Worm (Caenorhabditis elegans) whole organism, L4 larva: Measurements from ENCODE around the gene srlf-31.

Experiments used
- D1046.2 ChIP-seq: fragments of 200-800 bp; sonication (Bioruptor generic); IDR thresholded peaks from 2 replicates; pipeline ENCODE4 v1.3.6; 2022; ENCODE audit warnings: missing genetic modification characterization, missing compliant biosample characterization
- F26F4.8 ChIP-seq: fragments of 200-800 bp; sonication (Bioruptor generic); conservative IDR thresholded peaks from 2 replicates; pipeline ENCODE4 v1.3.6; 2022; ENCODE audit warnings: missing genetic modification characterization, missing compliant biosample characterization
- F49E8.2 ChIP-seq: sonication (generic microtip); optimal IDR thresholded peaks from 2 replicates; lab custom pipeline; 2016; ENCODE audit warnings: missing compliant biosample characterization, mild to moderate bottlenecking, missing genetic modification characterization, borderline replicate concordance
- Y5F2A.4 ChIP-seq: fragments of 200-800 bp; sonication (Bioruptor generic); optimal IDR thresholded peaks from 2 replicates; lab custom pipeline; 2018; ENCODE audit warnings: mild to moderate bottlenecking, missing genetic modification characterization, missing compliant biosample characterization
- ZK337.2 ChIP-seq: fragments of 200-800 bp; sonication (Bioruptor generic); IDR thresholded peaks from 2 replicates; pipeline ENCODE4 v1.3.6; 2022; ENCODE audit warnings: missing genetic modification reagents, missing genetic modification characterization, missing compliant biosample characterization
- aha-1 ChIP-seq: fragments of 150-350 bp; peaks from one replicate; lab custom pipeline; 2014; ENCODE audit warnings: missing biosample characterization, missing genetic modification characterization
- attf-4 ChIP-seq: sonication (generic microtip); optimal IDR thresholded peaks from 3 replicates; lab custom pipeline; 2017; ENCODE audit warnings: missing biosample characterization, missing genetic modification characterization
- ceh-44 ChIP-seq: fragments of 200-800 bp; sonication (Bioruptor generic); IDR thresholded peaks from 2 replicates; pipeline ENCODE4 v1.3.6; 2022; ENCODE audit warnings: missing genetic modification reagents, missing genetic modification characterization, missing compliant biosample characterization
- ceh-62 ChIP-seq: sonication (generic microtip); optimal IDR thresholded peaks from 2 replicates; lab custom pipeline; 2017; ENCODE audit warnings: missing biosample characterization, missing genetic modification characterization
- ces-1 ChIP-seq: fragments of 150-350 bp; sonication (generic microtip); optimal IDR thresholded peaks from 4 replicates; lab custom pipeline; 2014; ENCODE audit warnings: missing biosample characterization, missing genetic modification reagents, missing genetic modification characterization
- daf-16 ChIP-seq, 3 experiments: sonication (generic microtip); optimal IDR thresholded peaks; 2 replicates each; lab custom pipeline; 2016 to 2017; ENCODE audit warnings: missing genetic modification characterization in 3 of 3, missing genetic modification reagents in 3 of 3, mild to moderate bottlenecking in 2 of 3, missing compliant biosample characterization in 2 of 3, missing biosample characterization in 1 of 3, moderate library complexity in 1 of 3
- daf-19 ChIP-seq: fragments of 200-800 bp; sonication (Bioruptor generic); conservative IDR thresholded peaks from 2 replicates; pipeline ENCODE4 v1.3.6; 2022; ENCODE audit warnings: missing genetic modification characterization, missing compliant biosample characterization
- dmd-6 ChIP-seq: fragments of 200-800 bp; sonication (Bioruptor generic); IDR thresholded peaks from 2 replicates; pipeline ENCODE4 v1.3.6; 2022; ENCODE audit warnings: missing genetic modification reagents, missing genetic modification characterization, missing compliant biosample characterization
- dve-1 ChIP-seq: sonication (generic microtip); optimal IDR thresholded peaks from 2 replicates; lab custom pipeline; 2017; ENCODE audit warnings: antibody characterized with exemption, mild to moderate bottlenecking, missing genetic modification characterization, missing compliant biosample characterization; ENCODE audit not compliant: insufficient read depth
- egl-27 ChIP-seq: sonication (generic microtip); optimal IDR thresholded peaks from 3 replicates; lab custom pipeline; 2017; ENCODE audit warnings: missing biosample characterization, missing genetic modification reagents, missing genetic modification characterization
- fkh-10 ChIP-seq: fragments of 150-350 bp; optimal IDR thresholded peaks from 2 replicates; lab custom pipeline; 2014; ENCODE audit warnings: missing biosample characterization, missing genetic modification reagents, missing genetic modification characterization
- hmg-1.1 ChIP-seq: fragments of 200-800 bp; sonication (Bioruptor generic); IDR thresholded peaks from 2 replicates; pipeline ENCODE4 v1.3.6; 2022; ENCODE audit warnings: missing genetic modification reagents, missing genetic modification characterization, missing compliant biosample characterization
- lin-1 ChIP-seq: fragments of 200-800 bp; sonication (Bioruptor generic); IDR thresholded peaks from 2 replicates; pipeline ENCODE4 v1.3.6; 2022; ENCODE audit warnings: missing genetic modification reagents, missing genetic modification characterization, missing compliant biosample characterization
- lin-15B ChIP-seq: fragments of 150-350 bp; sonication (generic microtip); optimal IDR thresholded peaks from 3 replicates; lab custom pipeline; 2014; ENCODE audit warnings: missing biosample characterization, missing genetic modification characterization
- lsy-2 ChIP-seq, 2 experiments: fragments of 150-350 bp in 1 of 2; sonication (generic microtip) in 1 of 2; optimal IDR thresholded peaks; 2 replicates each; lab custom pipeline; 2014 to 2017; ENCODE audit warnings: missing biosample characterization in 2 of 2, missing genetic modification characterization in 2 of 2
- madf-5 ChIP-seq, 2 experiments: fragments of 200-800 bp; sonication (Bioruptor generic); IDR thresholded peaks; 2 replicates each; pipeline ENCODE4 v1.3.6; 2022; ENCODE audit warnings: missing compliant biosample characterization in 2 of 2, missing genetic modification characterization in 2 of 2
- mdl-1 ChIP-seq, 2 experiments: fragments of 150-350 bp in 1 of 2; sonication (generic microtip) in 1 of 2; optimal IDR thresholded peaks; 2 replicates each; lab custom pipeline; 2014 to 2017; ENCODE audit warnings: missing biosample characterization in 2 of 2, missing genetic modification characterization in 2 of 2
- mep-1 ChIP-seq: fragments of 150-350 bp; sonication (generic microtip); optimal IDR thresholded peaks from 3 replicates; lab custom pipeline; 2014; ENCODE audit warnings: missing biosample characterization, missing genetic modification characterization
- mes-2 ChIP-seq: sonication (generic microtip); optimal IDR thresholded peaks from 2 replicates; lab custom pipeline; 2016; ENCODE audit warnings: missing genotype, mild to moderate bottlenecking, missing genetic modification characterization, missing compliant biosample characterization; ENCODE audit not compliant: poor library complexity, severe bottlenecking
- mxl-2 ChIP-seq: fragments of 200-800 bp; sonication (Bioruptor generic); conservative IDR thresholded peaks from 2 replicates; pipeline ENCODE4 v1.3.6; 2022; ENCODE audit warnings: missing genetic modification reagents, missing genetic modification characterization, missing compliant biosample characterization
- mxl-3 ChIP-seq: fragments of 200-800 bp; sonication (Bioruptor generic); optimal IDR thresholded peaks from 2 replicates; lab custom pipeline; 2018; ENCODE audit warnings: mild to moderate bottlenecking, missing genetic modification characterization, missing compliant biosample characterization
- nhr-25 ChIP-seq: sonication (generic microtip); optimal IDR thresholded peaks from 2 replicates; lab custom pipeline; 2017; ENCODE audit warnings: missing genetic modification characterization, mild to moderate bottlenecking, missing compliant biosample characterization, antibody characterized with exemption, moderate library complexity, borderline replicate concordance; ENCODE audit not compliant: insufficient read depth
- nhr-41 ChIP-seq: fragments of 200-800 bp; sonication (Bioruptor generic); IDR thresholded peaks from 2 replicates; pipeline ENCODE4 v1.3.6; 2022; ENCODE audit warnings: missing genetic modification reagents, missing genetic modification characterization, missing compliant biosample characterization
- nhr-42 ChIP-seq: fragments of 200-800 bp; sonication (Bioruptor generic); IDR thresholded peaks from 2 replicates; pipeline ENCODE4 v1.3.6; 2022; ENCODE audit warnings: missing genetic modification characterization, missing compliant biosample characterization
- nhr-6 ChIP-seq: fragments of 150-350 bp; optimal IDR thresholded peaks from 2 replicates; lab custom pipeline; 2014; ENCODE audit warnings: missing biosample characterization, missing genetic modification characterization
- nhr-77 ChIP-seq: fragments of 150-350 bp; optimal IDR thresholded peaks from 2 replicates; lab custom pipeline; 2014; ENCODE audit warnings: missing biosample characterization, missing genetic modification characterization
- rbr-2 ChIP-seq: sonication (generic microtip); optimal IDR thresholded peaks from 2 replicates; lab custom pipeline; 2016; ENCODE audit warnings: missing genotype, missing genetic modification characterization, missing compliant biosample characterization
- set-16 ChIP-seq: fragments of 200-800 bp; sonication (Bioruptor generic); IDR thresholded peaks from 2 replicates; pipeline ENCODE4 v1.3.6; 2022; ENCODE audit warnings: missing genetic modification reagents, missing genetic modification characterization, missing compliant biosample characterization
- snpc-4 ChIP-seq: fragments of 150-350 bp; optimal IDR thresholded peaks from 2 replicates; lab custom pipeline; 2014; ENCODE audit warnings: missing biosample characterization, missing genetic modification characterization
- spr-3 ChIP-seq: fragments of 200-800 bp; sonication (Bioruptor generic); optimal IDR thresholded peaks from 2 replicates; lab custom pipeline; 2018; ENCODE audit warnings: mild to moderate bottlenecking, missing genetic modification characterization, missing compliant biosample characterization
- tra-1 ChIP-seq: fragments of 200-800 bp; sonication (Bioruptor generic); IDR thresholded peaks from 2 replicates; pipeline ENCODE4 v1.3.6; 2022; ENCODE audit warnings: missing genetic modification reagents, missing genetic modification characterization, missing compliant biosample characterization
- unc-130 ChIP-seq: sonication (generic microtip); optimal IDR thresholded peaks from 2 replicates; lab custom pipeline; 2016; ENCODE audit warnings: missing genetic modification reagents, missing genetic modification characterization, missing compliant biosample characterization
- unc-62 ChIP-seq, 3 experiments: fragments of 150-350 bp in 1 of 3; sonication (generic microtip); optimal IDR thresholded peaks in 2 of 3; peaks in 1 of 3; 1 replicate in 1 of 3; 2 replicates in 2 of 3; lab custom pipeline; 2014 to 2017; ENCODE audit warnings: missing biosample characterization in 3 of 3, missing genetic modification characterization in 3 of 3, missing genetic modification reagents in 3 of 3, missing genotype in 1 of 3
- zfp-3 ChIP-seq: fragments of 200-800 bp; sonication (Bioruptor generic); conservative IDR thresholded peaks from 2 replicates; pipeline ENCODE4 v1.3.6; 2022; ENCODE audit warnings: missing genetic modification reagents, missing genetic modification characterization, missing compliant biosample characterization
- ztf-11 ChIP-seq: fragments of 150-350 bp; optimal IDR thresholded peaks from 2 replicates; lab custom pipeline; 2014; ENCODE audit warnings: missing biosample characterization, missing genetic modification characterization

srlf-31 gene

DNA sequence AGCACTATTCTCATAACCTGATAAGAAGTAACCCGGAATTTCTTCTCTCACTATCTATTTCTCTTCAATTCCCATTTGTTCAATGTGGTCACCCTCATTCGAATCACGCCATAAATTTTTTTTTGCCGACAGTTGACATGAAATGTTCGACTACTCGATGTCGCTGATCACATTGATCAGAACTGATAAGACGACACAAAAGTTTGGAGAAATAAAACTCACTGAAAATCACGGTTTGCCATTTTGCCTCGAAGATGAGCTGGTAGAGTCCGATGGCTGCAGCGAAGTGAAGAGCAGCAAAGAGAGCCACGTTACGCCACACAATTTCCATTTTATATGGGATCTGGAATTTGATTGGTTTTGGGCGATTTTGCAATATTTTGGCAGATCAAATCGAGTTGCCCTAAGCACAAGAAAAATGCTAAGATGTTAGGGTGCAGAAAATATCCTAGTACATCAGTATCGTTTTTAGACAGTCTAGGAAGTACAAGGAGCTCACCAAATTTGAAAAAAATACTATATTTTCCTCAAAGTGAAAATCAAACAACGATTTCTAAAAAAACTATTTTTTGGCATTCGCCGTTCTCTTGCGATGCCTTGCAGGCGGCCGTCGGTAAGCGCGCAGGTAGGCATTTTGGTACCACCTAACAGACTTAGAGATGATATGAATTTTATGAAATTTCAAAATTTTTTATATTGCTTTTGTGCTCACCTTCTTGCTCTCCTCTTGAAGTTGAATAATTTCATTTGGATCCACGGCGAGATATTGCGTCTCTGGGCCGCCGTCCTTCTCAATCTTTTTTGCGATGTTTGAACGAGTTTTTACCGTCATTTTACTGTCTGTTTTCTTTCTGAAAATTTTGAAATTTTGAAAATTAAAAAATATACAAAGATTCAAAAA is 7.9 kb downstream of the srlf-31 start, which contains the start of gene fat-6 (continued):
- TF ChIP-seq dve-1 (tag; lab: Kevin White, UChicago), result peak; percentile 55
- 0 out of 2 replicates have a peak, but pooled peaks have one; percentile 14 for TF ChIP-seq D1046.2
- TF ChIP-seq dmd-6 (GFP tag; lab: Robert Waterston, UW), result peak; percentile 26; the same call in 1 of the 2 replicates
- peak; percentile 9; the same call in 1 of the 2 replicates for TF ChIP-seq ZK337.2
- no peak for TF ChIP-seq ceh-62
- TF ChIP-seq daf-19 (GFP tag; lab: Robert Waterston, UW), result peak; percentile 44; the same call in 1 of the 2 replicates
- peak; percentile 11 for TF ChIP-seq rbr-2 (tag; lab: Kevin White, UChicago)
- TF ChIP-seq snpc-4 (tag; lab: Kevin White, UChicago), result no peak
- peak in 1 of 2 experiments; percentile 18 for TF ChIP-seq lsy-2 (tag; optimal IDR thresholded peaks at IDR 0.05; lab: Kevin White, UChicago)
- peak; percentile 81 for TF ChIP-seq nhr-77
- peak; percentile 66 for TF ChIP-seq aha-1
- TF ChIP-seq mxl-3 (GFP tag; lab: Kevin White, UChicago), result peak; percentile 16
- TF ChIP-seq madf-5 (GFP tag; IDR thresholded peaks at IDR 0.05; lab: Robert Waterston, UW), result 0 out of 4 replicates have a peak, but pooled peaks of 1 of the 2 experiments have one; percentile 51

DNA sequence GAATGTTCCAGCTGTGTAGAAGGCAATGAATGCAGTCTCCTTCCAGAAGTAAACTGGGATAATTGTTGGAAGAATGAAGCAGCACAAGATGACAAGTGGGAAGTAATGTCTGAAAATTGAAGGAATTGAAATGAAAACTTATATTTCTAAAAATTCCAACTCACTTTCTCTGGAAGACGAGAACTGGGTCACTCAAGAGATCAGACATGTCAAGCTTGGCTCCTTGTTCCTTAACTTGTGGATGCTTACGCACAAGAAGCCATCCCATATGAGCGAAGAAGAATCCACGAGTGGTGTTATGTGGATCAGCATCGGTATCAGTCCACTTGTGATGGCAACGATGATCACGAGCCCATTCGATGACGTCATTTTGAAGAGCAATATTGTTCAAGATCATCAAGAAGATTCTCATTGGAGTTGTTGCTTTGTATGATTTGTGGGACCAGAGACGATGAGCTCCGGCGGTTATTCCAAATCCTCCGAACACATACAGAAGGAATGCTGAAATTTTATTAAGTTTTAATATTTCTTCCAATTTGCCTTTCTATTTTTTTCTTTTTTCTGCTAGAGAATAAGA is 8.6 kb downstream of the srlf-31 start:
- TF ChIP-seq aha-1, result peak; percentile 76
- no peak for TF ChIP-seq set-16 (GFP tag; lab: Robert Waterston, UW)
- TF ChIP-seq F49E8.2 (tag; lab: Kevin White, UChicago), result no peak
- 0 out of 2 replicates have a peak, but pooled peaks have one; percentile 38 for TF ChIP-seq tra-1 (GFP tag; lab: Robert Waterston, UW)
- no peak for TF ChIP-seq ZK337.2
- peak; percentile 85 for TF ChIP-seq zfp-3
- TF ChIP-seq daf-16 (GFP tag; optimal IDR thresholded peaks at IDR 0.05; lab: Kevin White, UChicago), result no peak
- TF ChIP-seq daf-16 (tag; optimal IDR thresholded peaks at IDR 0.05; lab: Kevin White, UChicago), result no peak
- TF ChIP-seq madf-5 (GFP tag; IDR thresholded peaks at IDR 0.05; lab: Robert Waterston, UW), result no peak
- TF ChIP-seq mes-2 (tag; lab: Kevin White, UChicago), result peak; percentile 9
- no peak for TF ChIP-seq unc-130 (GFP tag; lab: Kevin White, UChicago)
- no peak for TF ChIP-seq ceh-44 (GFP tag; lab: Robert Waterston, UW)
- TF ChIP-seq lin-1 (GFP tag; lab: Robert Waterston, UW), result no peak
- no peak for TF ChIP-seq unc-62 (GFP tag; optimal IDR thresholded peaks at IDR 0.05 in 1 of 2; lab: Kevin White, UChicago)
- no peak for TF ChIP-seq unc-62 (tag; optimal IDR thresholded peaks at IDR 0.05; lab: Kevin White, UChicago)
- no peak for TF ChIP-seq mdl-1 (tag; optimal IDR thresholded peaks at IDR 0.05; lab: Kevin White, UChicago)
- no peak for TF ChIP-seq nhr-41 (GFP tag; lab: Robert Waterston, UW)
- TF ChIP-seq ces-1 (GFP tag; lab: Kevin White, UChicago), result no peak
- TF ChIP-seq spr-3 (GFP tag; lab: Kevin White, UChicago), result no peak
- TF ChIP-seq attf-4 (tag; lab: Kevin White, UChicago), result no peak
- TF ChIP-seq mxl-2 (GFP tag; lab: Robert Waterston, UW), result no peak

DNA sequence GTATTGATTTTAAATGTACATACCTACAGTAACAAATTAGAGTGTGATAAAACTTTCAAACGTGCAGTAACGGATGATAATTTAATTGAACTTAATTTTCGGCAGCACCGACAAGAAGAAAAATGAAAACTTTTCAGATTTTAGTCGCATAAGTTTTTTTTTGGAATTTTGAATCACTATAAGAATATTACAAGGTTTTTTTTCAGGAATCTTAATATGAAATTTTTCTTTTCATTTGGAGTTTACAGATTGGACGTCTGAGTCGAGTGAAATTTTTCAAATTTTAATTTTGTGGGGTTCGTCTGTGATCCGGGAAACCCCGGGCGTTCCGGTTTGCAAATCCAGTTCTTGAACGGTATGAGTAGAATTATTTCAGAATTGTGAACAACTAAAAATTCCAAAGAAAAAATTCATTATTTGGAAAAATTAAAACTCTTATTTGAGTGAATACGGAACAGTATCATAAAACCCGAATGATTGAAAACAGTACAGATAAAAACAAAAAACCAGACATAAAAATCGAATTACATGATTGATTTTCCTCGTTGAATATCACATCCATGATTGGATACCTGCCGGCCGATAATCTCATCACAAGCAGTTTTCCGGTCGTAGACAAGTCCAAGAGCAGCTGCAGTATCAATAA is 9.6 kb downstream of the srlf-31 start:
- no peak for TF ChIP-seq tra-1 (GFP tag; lab: Robert Waterston, UW)
- no peak for TF ChIP-seq rbr-2 (tag; lab: Kevin White, UChicago)
- peak; percentile 99 for TF ChIP-seq zfp-3
- no peak for TF ChIP-seq ztf-11
- no peak for TF ChIP-seq lin-15B (tag; lab: Kevin White, UChicago)
- TF ChIP-seq nhr-41 (GFP tag; lab: Robert Waterston, UW), result no peak
- TF ChIP-seq hmg-1.1 (GFP tag; lab: Robert Waterston, UW), result no peak; the same call in 1 of the 2 replicates
- no peak for TF ChIP-seq fkh-10 (GFP tag; lab: Kevin White, UChicago)
- no peak for TF ChIP-seq ZK337.2
- TF ChIP-seq mes-2 (tag; lab: Kevin White, UChicago), result no peak
- peak in 1 of 2 experiments; percentile 27 for TF ChIP-seq lsy-2 (tag; optimal IDR thresholded peaks at IDR 0.05; lab: Kevin White, UChicago)
- no peak for TF ChIP-seq unc-62 (GFP tag; optimal IDR thresholded peaks at IDR 0.05 in 1 of 2; lab: Kevin White, UChicago)
- no peak for TF ChIP-seq unc-62 (tag; optimal IDR thresholded peaks at IDR 0.05; lab: Kevin White, UChicago)
- no peak for TF ChIP-seq Y5F2A.4
- TF ChIP-seq ces-1 (GFP tag; lab: Kevin White, UChicago), result no peak
- TF ChIP-seq nhr-25, result no peak
- TF ChIP-seq mep-1 (tag; lab: Kevin White, UChicago), result peak; percentile 42
- no peak for TF ChIP-seq nhr-6
- no peak for TF ChIP-seq F26F4.8 (GFP tag; lab: Robert Waterston, UW)
- TF ChIP-seq nhr-42 (GFP tag; lab: Robert Waterston, UW), result 0 out of 2 replicates have a peak, but pooled peaks have one; percentile 6
- TF ChIP-seq egl-27 (tag; lab: Kevin White, UChicago), result no peak
